Worm (Caenorhabditis elegans) whole organism, young adult: ENCODE results near the gene K05G3.2.

Experiments used
- F49E8.2 ChIP-seq: sonication (generic microtip); optimal IDR thresholded peaks from 3 replicates; lab custom pipeline; 2017; ENCODE audit warnings: missing genetic modification characterization, mild to moderate bottlenecking, missing compliant biosample characterization, antibody characterized with exemption, moderate library complexity; ENCODE audit not compliant: insufficient read depth
- atf-7 ChIP-seq: sonication (generic microtip); optimal IDR thresholded peaks from 2 replicates; lab custom pipeline; 2017; ENCODE audit warnings: mild to moderate bottlenecking, missing genetic modification characterization, missing compliant biosample characterization
- attf-5 ChIP-seq: fragments of 200-800 bp; sonication (Bioruptor generic); optimal IDR thresholded peaks from 2 replicates; lab custom pipeline; 2018; ENCODE audit warnings: mild to moderate bottlenecking, missing genetic modification characterization, missing compliant biosample characterization
- ccch-3 ChIP-seq: fragments of 200-800 bp; sonication (Bioruptor generic); optimal IDR thresholded peaks from 2 replicates; lab custom pipeline; 2018; ENCODE audit warnings: mild to moderate bottlenecking, missing genetic modification characterization, missing compliant biosample characterization
- ets-4 ChIP-seq: fragments of 200-800 bp; sonication (Bioruptor generic); optimal IDR thresholded peaks from 2 replicates; lab custom pipeline; 2018; ENCODE audit warnings: mild to moderate bottlenecking, missing genetic modification characterization, missing compliant biosample characterization
- lin-54 ChIP-seq: fragments of 200-800 bp; sonication (Bioruptor generic); optimal IDR thresholded peaks from 2 replicates; lab custom pipeline; 2018; ENCODE audit warnings: mild to moderate bottlenecking, missing genetic modification characterization, missing compliant biosample characterization
- pha-4 ChIP-seq: fragments of 150-350 bp; sonication (generic microtip); optimal IDR thresholded peaks from 2 replicates; lab custom pipeline; 2014; ENCODE audit warnings: missing biosample characterization, missing genetic modification reagents, missing genetic modification characterization
- snpc-4 ChIP-seq, 5 experiments: fragments of 150-350 bp in 1 of 5; sonication (generic microtip) in 4 of 5; optimal IDR thresholded peaks; 2 replicates each; lab custom pipeline; 2014 to 2018; ENCODE audit warnings: missing genetic modification characterization in 5 of 5, missing biosample characterization in 3 of 5, antibody characterized with exemption in 2 of 5, mild to moderate bottlenecking in 2 of 5, missing compliant biosample characterization in 2 of 5, missing genotype in 2 of 5, moderate library complexity in 2 of 5, missing genetic modification reagents in 1 of 5
- ztf-25 ChIP-seq: fragments of 200-800 bp; sonication (Bioruptor generic); IDR thresholded peaks from 2 replicates; pipeline ENCODE4 v1.3.6; 2022; ENCODE audit warnings: missing genetic modification reagents, missing genetic modification characterization, missing compliant biosample characterization

ce11 chrX:16445793-16446248 is 48.9 kb upstream of the K05G3.2 start, which contains the start of gene twf-2:
- TF ChIP-seq ccch-3 (GFP tag; lab: Kevin White, UChicago) (no peak), pha-4 (tag; lab: Kevin White, UChicago) (no peak), ztf-25 (no peak), lin-54 (no peak), atf-7 (tag; lab: Kevin White, UChicago) (peak; percentile 56), attf-5 (GFP tag; lab: Kevin White, UChicago) (peak; percentile 56), snpc-4 (GFP tag; optimal IDR thresholded peaks at IDR 0.05; lab: Kevin White, UChicago) (peak; percentile 58), snpc-4 (tag; optimal IDR thresholded peaks at IDR 0.05; lab: Kevin White, UChicago) (peak; percentile 10 to 54 (median 35)), ets-4 (GFP tag; lab: Kevin White, UChicago) (no peak), F49E8.2 (no peak)
